Worm (Caenorhabditis elegans): ENCODE measurements around the gene unc-62.

The unc-62 gene

DNA sequence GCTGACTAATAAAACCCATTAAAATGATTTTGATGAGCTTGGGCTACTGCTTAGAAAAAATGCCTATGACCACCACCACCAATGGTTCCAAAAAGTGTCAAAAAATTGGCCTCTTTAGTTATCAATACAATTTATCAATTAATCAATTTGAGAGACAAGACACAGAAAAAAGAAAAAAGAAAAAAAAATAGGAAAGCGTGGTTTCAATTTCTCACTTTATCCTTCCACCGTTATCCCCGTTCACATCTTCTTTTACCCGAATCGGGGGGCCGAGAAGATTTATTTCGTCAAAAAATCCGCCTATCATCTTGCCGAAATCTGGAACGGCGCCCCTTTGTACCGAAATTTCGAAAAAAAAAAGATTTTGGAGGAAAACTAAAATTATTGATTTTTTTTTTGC is 3.4 kb downstream of the unc-62 start:
- peak; percentile 63 for TF ChIP-seq blmp-1 (tag; optimal IDR thresholded peaks at IDR 0.05)
- no peak for TF ChIP-seq unc-30 (tag; optimal IDR thresholded peaks at IDR 0.05)
- no peak for TF ChIP-seq ces-1 (GFP tag; optimal IDR thresholded peaks at IDR 0.05)

DNA sequence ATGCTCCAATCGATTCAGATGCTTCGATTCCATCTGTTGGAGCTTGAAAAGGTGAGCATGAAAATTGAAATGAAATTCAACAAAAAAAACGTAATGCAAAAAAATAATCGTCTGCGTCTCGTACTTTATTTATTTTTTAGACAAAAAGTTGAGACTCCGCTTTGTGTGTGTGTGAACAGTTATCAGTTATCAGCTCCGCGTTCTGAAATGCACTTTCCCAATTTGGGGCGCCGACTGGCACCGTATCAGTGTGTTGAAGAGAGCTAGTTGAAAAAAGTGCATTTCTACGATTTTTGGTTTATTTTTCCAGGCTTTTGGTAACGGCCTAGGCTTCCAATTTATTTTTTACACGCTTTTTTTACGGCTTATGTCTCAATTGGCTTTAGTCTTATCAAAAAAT is 4.7 kb downstream of the unc-62 start:
- TF ChIP-seq lin-13 (GFP tag; optimal IDR thresholded peaks at IDR 0.05) (no peak), egl-13 (tag; optimal IDR thresholded peaks at IDR 0.05) (no peak), C34B4.2 (tag; optimal IDR thresholded peaks at IDR 0.05) (no peak), sup-37 (GFP tag; optimal IDR thresholded peaks at IDR 0.05) (peak; percentile 20)

DNA sequence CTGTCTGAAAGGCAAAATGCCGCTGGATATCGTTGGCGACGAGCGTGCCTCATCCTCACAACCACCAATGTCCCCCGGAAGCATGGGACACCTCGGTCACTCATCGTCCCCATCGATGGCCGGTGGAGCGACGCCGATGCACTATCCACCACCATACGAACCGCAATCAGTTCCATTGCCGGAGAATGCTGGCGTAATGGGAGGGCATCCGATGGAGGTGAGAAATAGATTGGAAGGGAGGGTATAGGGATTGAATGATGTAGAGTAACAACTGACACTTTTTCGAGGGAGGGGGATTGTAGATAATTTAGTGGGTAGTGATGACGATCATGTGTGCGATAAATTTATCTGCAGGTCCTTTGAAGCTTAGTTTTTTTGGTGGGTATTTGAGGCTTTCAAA is 5.4 kb downstream of the unc-62 start:
- TF ChIP-seq nhr-71 (tag; optimal IDR thresholded peaks at IDR 0.05), result peak; percentile 8
- TF ChIP-seq nhr-85 (tag), result peak; percentile 65
- peak; percentile 64 for TF ChIP-seq rnt-1 (tag; optimal IDR thresholded peaks at IDR 0.05)
- peak in 1 of 2 experiments; percentile 47 for TF ChIP-seq lsy-2 (tag; optimal IDR thresholded peaks at IDR 0.05)
- no peak for TF ChIP-seq efl-1 (optimal IDR thresholded peaks at IDR 0.05)
- peak in 1 of 2 experiments; percentile 56 for TF ChIP-seq efl-1 (GFP tag; optimal IDR thresholded peaks at IDR 0.05 in 1 of 2)
- TF ChIP-seq ces-1 (GFP tag; optimal IDR thresholded peaks at IDR 0.05), result no peak
- peak; percentile 46 for TF ChIP-seq lin-14 (GFP tag; optimal IDR thresholded peaks at IDR 0.05)
- TF ChIP-seq isw-1 (GFP tag; IDR thresholded peaks at IDR 0.05), result no peak
- no peak for TF ChIP-seq fkh-10 (GFP tag; optimal IDR thresholded peaks at IDR 0.05)
- peak in 1 of 2 experiments; percentile 40 for TF ChIP-seq ztf-11 (tag; optimal IDR thresholded peaks at IDR 0.05)

DNA sequence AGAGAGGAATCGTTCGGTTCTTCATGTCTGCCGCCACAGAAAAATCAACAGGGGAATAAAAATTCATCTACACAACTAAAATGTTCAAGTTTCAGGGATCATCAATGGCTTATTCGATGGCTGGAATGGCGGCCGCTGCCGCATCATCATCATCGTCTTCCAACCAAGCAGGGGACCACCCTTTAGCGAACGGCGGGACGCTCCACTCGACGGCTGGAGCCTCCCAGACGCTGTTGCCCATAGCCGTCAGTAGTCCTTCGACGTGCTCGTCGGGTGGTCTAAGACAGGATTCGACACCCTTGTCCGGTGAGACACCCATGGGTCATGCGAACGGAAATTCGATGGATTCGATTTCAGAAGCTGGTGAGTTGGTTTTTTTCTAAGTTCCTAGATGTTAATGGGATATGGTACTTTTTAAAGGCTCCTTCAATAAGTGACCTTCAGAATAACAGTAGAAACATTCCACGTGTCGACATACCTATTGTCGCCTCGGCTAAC is 6.7 kb downstream of the unc-62 start:
- TF ChIP-seq efl-1 (optimal IDR thresholded peaks at IDR 0.05) (no peak), efl-1 (GFP tag; optimal IDR thresholded peaks at IDR 0.05 in 1 of 2) (peak in 1 of 2 experiments; percentile 66), ztf-4 (tag; optimal IDR thresholded peaks at IDR 0.05) (no peak), nhr-85 (tag) (peak; percentile 33)

DNA sequence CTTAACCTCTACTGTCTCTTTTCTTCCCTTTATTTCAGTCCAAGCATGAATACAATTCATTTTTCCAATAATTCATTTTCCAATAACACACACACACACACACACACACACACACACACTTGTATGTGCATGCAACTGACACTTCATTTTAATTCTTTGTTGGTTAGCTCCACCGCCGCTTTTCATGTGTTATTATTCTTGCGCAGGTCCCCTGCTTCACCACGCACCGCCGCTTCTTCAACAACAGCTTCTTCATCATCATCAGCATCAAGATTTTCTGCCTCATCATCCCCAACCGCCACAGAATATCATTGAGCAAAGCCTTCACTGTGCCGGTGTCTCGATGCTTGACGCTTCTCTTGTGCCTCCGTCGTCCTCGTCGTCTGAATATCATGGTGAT is 7.2 kb downstream of the unc-62 start:
- TF ChIP-seq ztf-4 (tag; optimal IDR thresholded peaks at IDR 0.05) (no peak), nhr-85 (tag) (no peak), lin-13 (GFP tag; optimal IDR thresholded peaks at IDR 0.05) (no peak), dsc-1 (tag; optimal IDR thresholded peaks at IDR 0.05) (no peak), pqm-1 (tag; optimal IDR thresholded peaks at IDR 0.05) (no peak), fkh-10 (GFP tag; optimal IDR thresholded peaks at IDR 0.05) (no peak), mef-2 (tag; optimal IDR thresholded peaks at IDR 0.05) (no peak), lin-35 (GFP tag; optimal IDR thresholded peaks at IDR 0.05) (no peak), F16B12.6 (tag; optimal IDR thresholded peaks at IDR 0.05) (no peak)

DNA sequence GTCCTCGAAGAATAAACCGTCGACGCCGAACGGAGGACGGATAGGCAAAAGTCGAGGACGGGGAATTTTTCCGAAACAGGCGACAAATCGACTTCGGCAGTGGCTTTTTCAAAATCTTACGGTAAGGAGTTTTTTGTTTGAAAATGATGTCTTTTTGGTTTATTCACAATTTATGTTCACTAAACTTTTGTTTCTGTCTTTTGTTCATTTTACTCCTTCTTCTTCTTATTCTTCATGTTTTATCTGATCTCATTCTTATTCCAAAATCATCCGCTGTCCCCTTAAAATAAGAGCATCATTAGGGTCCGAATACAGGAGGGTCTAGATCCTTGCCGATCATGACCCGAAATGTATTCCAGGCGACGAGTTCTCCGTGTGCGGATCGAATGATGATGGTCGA is 7.7 kb downstream of the unc-62 start:
- TF ChIP-seq efl-3 (GFP tag; optimal IDR thresholded peaks at IDR 0.05) (no peak), alr-1 (tag; optimal IDR thresholded peaks at IDR 0.05; ENCODE audit: borderline replicate concordance) (no peak), ets-5 (GFP tag; IDR thresholded peaks at IDR 0.05) (no peak), ceh-82 (tag; optimal IDR thresholded peaks at IDR 0.05) (no peak), blmp-1 (tag; optimal IDR thresholded peaks at IDR 0.05) (no peak), aha-1 (tag; optimal IDR thresholded peaks at IDR 0.05) (no peak), fkh-8 (tag; optimal IDR thresholded peaks at IDR 0.05) (no peak), elt-3 (tag; optimal IDR thresholded peaks at IDR 0.05) (no peak), snpc-4 (tag; optimal IDR thresholded peaks at IDR 0.05) (no peak), lir-3 (tag; optimal IDR thresholded peaks at IDR 0.05; ENCODE audit: poor library complexity) (no peak), unc-86 (tag; optimal IDR thresholded peaks at IDR 0.05) (no peak), F16B12.6 (tag; optimal IDR thresholded peaks at IDR 0.05) (no peak), nhr-12 (tag; optimal IDR thresholded peaks at IDR 0.05) (no peak), fkh-10 (GFP tag; optimal IDR thresholded peaks at IDR 0.05) (no peak), lsy-2 (tag; optimal IDR thresholded peaks at IDR 0.05) (no peak)
